Fruit fly (Drosophila melanogaster): ENCODE data around the gene CG33272.

The CG33272 gene

dm6 chr3L:11555662-11556460 is 45.5 kb upstream of the CG33272 start (continued):
- peak; percentile 39 for TF ChIP-seq fd3F (GFP tag; optimal IDR thresholded peaks at IDR 0.05)
- TF ChIP-seq Dfd (GFP tag; optimal IDR thresholded peaks at IDR 0.05): peak in 1 of 2 experiments; percentile 77
- no peak for TF ChIP-seq CG10274 (GFP tag; optimal IDR thresholded peaks at IDR 0.05)
- TF ChIP-seq CG1529 (GFP tag; optimal IDR thresholded peaks at IDR 0.05): peak; percentile 61
- TF ChIP-seq CG6272 (GFP tag; IDR thresholded peaks at IDR 0.05): no peak
- peak; percentile 77 for TF ChIP-seq nerfin-1 (tag; optimal IDR thresholded peaks at IDR 0.05)
- TF ChIP-seq CG14050 (GFP tag; IDR thresholded peaks at IDR 0.05): 0 out of 3 replicates have a peak, but pooled peaks have one; percentile 29
- TF ChIP-seq pum (GFP tag; optimal IDR thresholded peaks at IDR 0.05): no peak
- TF ChIP-seq nerfin-2 (GFP tag; IDR thresholded peaks at IDR 0.05; ENCODE audit: partially characterized antibody): no peak
- peak; percentile 16 for TF ChIP-seq CG8944 (GFP tag; optimal IDR thresholded peaks at IDR 0.05)
- TF ChIP-seq Bteb2 (GFP tag; optimal IDR thresholded peaks at IDR 0.05): peak; percentile 76
- peak; percentile 31 for TF ChIP-seq CG31365 (tag; optimal IDR thresholded peaks at IDR 0.05)
- peak; percentile 46 for TF ChIP-seq Spps (tag; optimal IDR thresholded peaks at IDR 0.05)
- peak; percentile 27 for TF ChIP-seq B-H2 (GFP tag; optimal IDR thresholded peaks at IDR 0.05)
- TF ChIP-seq dmrt99B (tag; optimal IDR thresholded peaks at IDR 0.05): peak; percentile 90
- peak; percentile 65 for TF ChIP-seq HmgZ (tag; optimal IDR thresholded peaks at IDR 0.05)
- peak; percentile 59 for TF ChIP-seq CG13894 (tag; optimal IDR thresholded peaks at IDR 0.05)
- TF ChIP-seq CG9876 (GFP tag; optimal IDR thresholded peaks at IDR 0.05): no peak
- peak; percentile 35 for TF ChIP-seq Hey (tag; optimal IDR thresholded peaks at IDR 0.05)
- TF ChIP-seq dan (GFP tag; IDR thresholded peaks at IDR 0.05): no peak
- TF ChIP-seq mam (GFP tag; optimal IDR thresholded peaks at IDR 0.05): peak; percentile 44
- peak; percentile 46 for TF ChIP-seq Hand (GFP tag; optimal IDR thresholded peaks at IDR 0.05)
- peak; percentile 50 for TF ChIP-seq Fer2 (tag; optimal IDR thresholded peaks at IDR 0.05)
- peak; percentile 9 for TF ChIP-seq sqz (GFP tag; optimal IDR thresholded peaks at IDR 0.05)
- TF ChIP-seq CG15011 (GFP tag; optimal IDR thresholded peaks at IDR 0.05): peak; percentile 50
- peak; percentile 83 for TF ChIP-seq Ptx1 (GFP tag; IDR thresholded peaks at IDR 0.05)
- peak; percentile 32 for TF ChIP-seq CG4854 (GFP tag; optimal IDR thresholded peaks at IDR 0.05)
- peak; percentile 86 for TF ChIP-seq CG10543 (GFP tag; optimal IDR thresholded peaks at IDR 0.05)
- peak; percentile 74 for TF ChIP-seq CG13296 (GFP tag; optimal IDR thresholded peaks at IDR 0.05)
- TF ChIP-seq Myb (GFP tag; optimal IDR thresholded peaks at IDR 0.05): no peak
- TF ChIP-seq peb (GFP tag; IDR thresholded peaks at IDR 0.05): peak; percentile 9; the same call in 1 of the 2 replicates
- peak; percentile 88 for TF ChIP-seq CG7839 (tag; optimal IDR thresholded peaks at IDR 0.05)
- TF ChIP-seq CG14710 (tag; optimal IDR thresholded peaks at IDR 0.05): peak; percentile 86
- peak; percentile 72 for TF ChIP-seq Hmr (GFP tag; optimal IDR thresholded peaks at IDR 0.05)
- TF ChIP-seq gsb (GFP tag; IDR thresholded peaks at IDR 0.05): 0 out of 2 replicates have a peak, but pooled peaks have one; percentile 9
- peak; percentile 28; the same call in 1 of the 2 replicates for TF ChIP-seq CG1024 (GFP tag; IDR thresholded peaks at IDR 0.05)
- TF ChIP-seq B-H1 (GFP tag; IDR thresholded peaks at IDR 0.05): no peak; the same call in 2 of the 3 replicates
- TF ChIP-seq CG12942 (GFP tag; optimal IDR thresholded peaks at IDR 0.05): peak; percentile 62
- peak; percentile 44 for TF ChIP-seq HLHmδ (GFP tag; optimal IDR thresholded peaks at IDR 0.05)
- peak; percentile 54 for TF ChIP-seq twi (tag; optimal IDR thresholded peaks at IDR 0.05)
- peak; percentile 10 for TF ChIP-seq BtbVII (GFP tag; optimal IDR thresholded peaks at IDR 0.05)
- no peak for TF ChIP-seq gfzf (GFP tag; optimal IDR thresholded peaks at IDR 0.05)
- TF ChIP-seq CG10209 (GFP tag; optimal IDR thresholded peaks at IDR 0.05): peak; percentile 79
- no peak for TF ChIP-seq dimm (GFP tag; IDR thresholded peaks at IDR 0.05)
- peak; percentile 76 for TF ChIP-seq CG18599 (GFP tag; optimal IDR thresholded peaks at IDR 0.05)
- peak; percentile 87 for TF ChIP-seq CG12391 (tag; optimal IDR thresholded peaks at IDR 0.05)
- TF ChIP-seq Mes4 (GFP tag; optimal IDR thresholded peaks at IDR 0.05): peak; percentile 36
- TF ChIP-seq CG4360 (GFP tag; IDR thresholded peaks at IDR 0.05): peak; percentile 92
